Fruit fly (Drosophila melanogaster): Measurements from ENCODE around the gene PolQ.
"Not testable (repeated sequence)": the region's sequence is repeated elsewhere in the genome, so short reads cannot be mapped to it uniquely, and the experiment has no call there.

The PolQ gene

dm6 chr3R:12712178-12713172, at the start of gene PolQ:
TSS of gene PolQ (minus strand) at chr3R:12712299.
- not testable (repeated sequence) for TF ChIP-seq CG17801 (GFP tag; optimal IDR thresholded peaks at IDR 0.05; ENCODE audit: partially characterized antibody)

dm6 chr3R:12751027-12751426, 38.9 kb upstream of the PolQ start:
- no peak for TF ChIP-seq CG17801 (GFP tag; optimal IDR thresholded peaks at IDR 0.05; ENCODE audit: partially characterized antibody)

DNA sequence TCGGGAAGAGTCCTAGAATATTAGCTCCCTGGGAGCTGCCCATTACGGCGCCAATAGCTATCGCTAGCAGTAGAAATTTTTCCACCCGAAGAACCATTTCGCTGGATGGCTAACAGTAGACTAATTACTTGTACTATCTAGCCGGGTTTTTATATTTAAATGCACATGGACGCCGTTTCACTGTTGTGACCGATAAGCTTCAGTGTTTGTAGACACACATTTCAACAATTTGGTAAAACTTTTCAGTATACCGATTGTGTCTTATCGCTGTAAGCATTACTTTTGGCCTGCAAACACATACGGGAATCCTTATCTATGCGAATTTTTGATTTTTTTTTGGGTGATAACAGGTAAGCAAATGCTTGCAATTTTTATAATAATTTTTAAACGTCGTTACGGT, 31.5 kb upstream of the PolQ start, which contains the start of gene Ugt37A3:
Gene Ugt37A3 (minus strand): TSS at position 101 of the 400 bp plus-strand sequence.
- TF ChIP-seq CG17801 (GFP tag; optimal IDR thresholded peaks at IDR 0.05; ENCODE audit: partially characterized antibody), result no peak

DNA sequence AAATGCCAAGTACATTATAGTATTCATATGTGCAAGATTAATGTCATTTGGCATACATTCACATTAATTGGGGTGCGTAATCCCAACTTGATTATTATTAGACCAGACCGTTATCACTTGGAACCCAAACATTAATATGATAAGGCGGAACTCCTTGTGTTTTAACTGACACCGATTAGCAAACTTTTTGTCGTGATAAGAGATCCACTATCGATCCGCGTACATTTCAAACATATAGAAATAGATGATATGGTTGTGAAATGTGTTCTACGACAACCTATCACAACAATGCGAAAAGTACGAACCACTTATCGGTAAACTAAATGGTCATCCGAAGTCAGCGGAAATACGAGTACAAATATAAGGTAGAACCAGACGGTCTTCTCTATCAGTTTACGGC, 27.1 kb upstream of the PolQ start, which contains the start of gene Ugt37A2:
Gene Ugt37A2 (plus strand): TSS at position 396 of the 400 bp plus-strand sequence.
- TF ChIP-seq CG17801 (GFP tag; optimal IDR thresholded peaks at IDR 0.05; ENCODE audit: partially characterized antibody), result no peak

DNA sequence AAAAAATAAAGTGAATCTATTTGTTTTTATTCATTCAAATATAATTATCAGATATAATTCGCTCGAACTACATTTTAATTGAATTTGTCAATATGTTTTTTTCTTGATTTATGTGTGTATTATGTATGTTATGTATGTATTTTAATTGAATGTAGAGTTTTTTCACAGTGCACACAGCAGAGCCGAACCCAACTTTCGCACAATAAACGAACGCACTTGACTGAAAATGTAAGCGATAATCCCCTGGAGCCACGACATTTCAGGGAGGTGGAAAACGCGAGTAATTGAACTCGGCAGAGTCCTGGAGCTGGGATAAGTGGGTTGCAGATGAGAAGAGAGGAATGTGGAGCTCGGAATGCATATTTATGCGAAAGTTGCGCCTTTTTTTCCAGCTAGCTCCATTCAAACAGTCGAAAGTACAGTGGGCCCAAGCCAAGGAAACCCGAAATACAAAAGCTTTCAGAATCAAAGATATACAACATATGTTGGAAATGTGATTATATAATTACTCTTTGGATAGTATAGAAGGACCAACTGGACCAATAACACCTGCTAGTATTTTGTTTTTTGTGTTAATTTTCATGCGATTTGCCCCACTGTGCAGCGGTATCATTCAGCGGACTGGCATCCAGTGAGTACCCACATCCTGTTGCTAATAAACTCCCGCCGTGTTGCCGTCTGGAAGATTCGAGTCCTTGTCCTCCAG, 16.0 kb upstream of the PolQ start:
- TF ChIP-seq CG17801 (GFP tag; optimal IDR thresholded peaks at IDR 0.05; ENCODE audit: partially characterized antibody), result no peak

- peak; percentile 10 for TF ChIP-seq CG17801 (GFP tag; optimal IDR thresholded peaks at IDR 0.05; ENCODE audit: partially characterized antibody)
Measured at dm6 chr3R:12723759-12724158, 11.7 kb upstream of the PolQ start.

DNA sequence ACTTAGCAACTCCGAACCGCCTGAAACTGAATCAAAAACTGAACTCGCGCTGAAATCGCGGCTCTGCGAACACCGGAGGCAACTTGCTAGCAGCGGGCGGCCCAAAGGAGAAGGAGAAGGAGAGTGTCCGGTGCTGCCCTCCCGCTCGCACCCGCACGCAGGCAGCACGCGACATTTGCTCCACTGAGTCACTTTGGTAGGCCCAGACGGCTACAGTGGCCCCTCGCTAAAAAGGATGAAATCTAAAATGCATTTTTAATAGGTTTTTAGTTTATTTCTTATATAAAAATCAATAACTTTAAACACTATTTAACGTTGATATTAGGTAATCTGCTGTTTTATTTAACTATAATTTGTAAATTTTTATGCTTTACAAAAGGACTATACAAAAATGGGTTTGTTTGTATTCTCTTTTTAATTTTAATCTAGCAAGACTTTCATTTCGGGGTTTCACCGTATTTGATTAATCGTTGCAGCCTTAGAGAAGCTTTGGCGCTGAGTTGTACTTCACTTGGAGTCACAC, 10.4 kb upstream of the PolQ start, which contains the start of gene Men:
Gene Men (minus strand): TSS at position 51 of the 523 bp plus-strand sequence.
- peak; percentile 75 for TF ChIP-seq CG17801 (GFP tag; optimal IDR thresholded peaks at IDR 0.05; ENCODE audit: partially characterized antibody)

DNA sequence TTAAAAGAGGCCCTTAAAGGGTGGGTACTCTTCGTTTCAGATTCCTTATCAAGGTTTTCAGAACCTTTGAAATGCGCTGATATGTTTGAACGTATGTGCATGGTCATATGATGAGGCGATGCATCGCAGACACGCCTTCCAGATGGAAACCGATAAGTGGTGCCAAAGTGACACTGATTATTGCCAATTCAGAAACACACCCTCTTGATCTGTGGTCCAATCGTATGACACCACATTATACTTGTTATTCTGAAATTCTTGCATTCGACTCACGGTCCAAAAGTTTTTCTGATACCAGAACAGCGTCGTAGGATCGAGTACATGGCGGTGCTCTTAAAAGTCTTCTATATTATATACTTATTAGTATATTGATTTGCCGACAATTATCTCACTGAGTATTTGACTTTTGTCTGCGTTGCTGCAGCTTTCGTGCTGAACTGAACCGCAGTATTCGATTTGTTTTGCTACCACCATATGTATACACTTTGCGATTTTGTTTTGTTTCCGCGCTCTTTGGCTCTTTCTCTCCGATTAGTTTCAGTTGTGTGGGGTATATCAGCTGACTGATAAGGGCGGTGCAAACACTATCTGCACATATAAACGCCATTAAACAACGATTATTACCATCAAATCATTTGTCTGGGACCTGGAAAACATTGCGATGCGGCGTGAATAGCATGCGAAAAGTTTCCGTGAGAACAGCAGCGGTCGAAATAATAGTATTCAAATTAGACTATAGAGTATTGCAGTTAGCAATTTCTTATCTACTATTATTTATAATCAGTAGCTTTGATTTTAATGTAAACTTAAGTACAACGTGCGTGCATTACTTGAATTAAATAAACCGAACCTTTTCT, 8.5 kb upstream of the PolQ start:
- no peak for TF ChIP-seq CG17801 (GFP tag; optimal IDR thresholded peaks at IDR 0.05; ENCODE audit: partially characterized antibody)

- peak; percentile 68 for TF ChIP-seq CG17801 (GFP tag; optimal IDR thresholded peaks at IDR 0.05; ENCODE audit: partially characterized antibody)
Measured at dm6 chr3R:12719627-12720343, 7.7 kb upstream of the PolQ start.

DNA sequence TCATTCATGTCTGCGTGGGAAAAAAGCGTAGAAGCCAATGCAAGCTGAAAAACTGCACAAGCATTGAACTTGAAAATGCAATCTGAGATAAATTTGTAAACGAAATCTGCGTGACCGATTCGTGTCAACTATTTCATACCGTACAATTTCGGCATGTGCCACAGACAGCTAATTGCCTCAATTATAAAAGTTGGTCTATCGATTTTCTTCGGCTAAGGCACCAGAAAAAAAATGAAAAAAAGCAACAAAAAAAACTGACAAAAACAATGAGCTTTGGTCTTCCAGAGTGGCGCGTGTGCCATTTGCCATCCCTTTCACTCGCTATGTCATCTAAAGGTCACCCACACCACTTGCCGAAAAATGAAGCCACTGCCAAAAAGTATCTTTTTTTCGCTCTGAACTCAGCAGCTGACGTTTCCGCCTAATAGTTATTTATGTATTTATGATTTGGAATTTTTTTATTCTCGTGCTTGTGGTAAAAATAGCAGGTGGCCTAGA, 6.5 kb upstream of the PolQ start:
- no peak for TF ChIP-seq CG17801 (GFP tag; optimal IDR thresholded peaks at IDR 0.05; ENCODE audit: partially characterized antibody)

dm6 chr3R:12717588-12718535, 5.8 kb upstream of the PolQ start:
- TF ChIP-seq CG17801 (GFP tag; optimal IDR thresholded peaks at IDR 0.05; ENCODE audit: partially characterized antibody), result peak; percentile 30

dm6 chr3R:12716894-12717293, 4.8 kb upstream of the PolQ start:
- no peak for TF ChIP-seq CG17801 (GFP tag; optimal IDR thresholded peaks at IDR 0.05; ENCODE audit: partially characterized antibody)

dm6 chr3R:12716251-12716650, 4.2 kb upstream of the PolQ start:
- TF ChIP-seq CG17801 (GFP tag; optimal IDR thresholded peaks at IDR 0.05; ENCODE audit: partially characterized antibody), result peak; percentile 5

Measured in ovary, adult (tissue).